Fruit fly (Drosophila melanogaster) whole organism, embryonic: ENCODE measurements around the gene CG7806.
A peak's percentile ranks its signal among the peaks of the same experiment; 100 is the strongest.

ENCODE experiments used
- Atf6 ChIP-seq: fragments of 200-800 bp; sonication (Bioruptor generic); IDR thresholded peaks from 2 replicates; pipeline ENCODE4 v1.3.6; 2022; ENCODE audit warnings: missing biosample characterization, missing genetic modification characterization
- CG10147 ChIP-seq: fragments of 200-800 bp; sonication (Bioruptor generic); optimal IDR thresholded peaks from 2 replicates; lab custom pipeline; 2019; ENCODE audit warnings: missing biosample characterization, mild to moderate bottlenecking, missing genetic modification characterization, moderate library complexity
- CG15696 ChIP-seq: fragments of 200-800 bp; sonication (Bioruptor generic); optimal IDR thresholded peaks from 2 replicates; lab custom pipeline; 2019; ENCODE audit warnings: missing biosample characterization, mild to moderate bottlenecking, missing genetic modification characterization, moderate library complexity
- CG16779 ChIP-seq: fragments of 200-800 bp; sonication (Bioruptor generic); IDR thresholded peaks from 2 replicates; pipeline ENCODE4 v1.3.6; 2022; ENCODE audit warnings: missing biosample characterization, missing genetic modification characterization
- CG18599 ChIP-seq: fragments of 200-800 bp; sonication (Bioruptor generic); optimal IDR thresholded peaks from 3 replicates; lab custom pipeline; 2017; ENCODE audit warnings: missing biosample characterization, missing genetic modification characterization, mild to moderate bottlenecking, moderate library complexity, missing genetic modification reagents
- CG18764 ChIP-seq: fragments of 200-800 bp; sonication (Bioruptor generic); optimal IDR thresholded peaks from 3 replicates; lab custom pipeline; 2016; ENCODE audit warnings: missing biosample characterization, missing genetic modification characterization
- CG2678 ChIP-seq: fragments of 200-800 bp; sonication (Bioruptor generic); optimal IDR thresholded peaks from 3 replicates; lab custom pipeline; 2019; ENCODE audit warnings: missing biosample characterization, mild to moderate bottlenecking, missing genetic modification characterization, moderate library complexity
- CG33213 ChIP-seq: fragments of 200-800 bp; sonication (Bioruptor generic); optimal IDR thresholded peaks from 3 replicates; lab custom pipeline; 2016; ENCODE audit warnings: missing biosample characterization, missing genetic modification characterization
- CG34376 ChIP-seq: fragments of 200-800 bp; sonication (Bioruptor generic); optimal IDR thresholded peaks from 2 replicates; lab custom pipeline; 2018; ENCODE audit warnings: missing biosample characterization, mild to moderate bottlenecking, missing genetic modification characterization
- CG34422 ChIP-seq: fragments of 200-800 bp; sonication (Bioruptor generic); IDR thresholded peaks from 3 replicates; pipeline ENCODE4 v1.3.6; 2022; ENCODE audit warnings: missing biosample characterization, missing genetic modification characterization
- CG43689 ChIP-seq: fragments of 200-800 bp; sonication (Bioruptor generic); IDR thresholded peaks from 2 replicates; pipeline ENCODE4 v1.3.6; 2022; ENCODE audit warnings: missing biosample characterization, missing genetic modification characterization
- CG4404 ChIP-seq: fragments of 200-800 bp; sonication (Bioruptor generic); IDR thresholded peaks from 2 replicates; pipeline ENCODE4 v1.3.6; 2022; ENCODE audit warnings: missing biosample characterization, missing genetic modification characterization
- CG4730 ChIP-seq: fragments of 200-800 bp; sonication (Bioruptor generic); IDR thresholded peaks from 2 replicates; pipeline ENCODE4 v1.3.6; 2022; ENCODE audit warnings: missing biosample characterization, missing genetic modification characterization
- CG6765 ChIP-seq: fragments of 200-800 bp; sonication (Bioruptor generic); optimal IDR thresholded peaks from 3 replicates; lab custom pipeline; 2017; ENCODE audit warnings: missing biosample characterization, mild to moderate bottlenecking, missing genetic modification characterization
- CG7357 ChIP-seq: fragments of 200-800 bp; sonication (Bioruptor generic); IDR thresholded peaks from 3 replicates; pipeline ENCODE4 v1.3.6; 2022; ENCODE audit warnings: missing biosample characterization, missing genetic modification characterization
- CG7745 ChIP-seq: fragments of 200-800 bp; sonication (Bioruptor generic); optimal IDR thresholded peaks from 2 replicates; lab custom pipeline; 2018; ENCODE audit warnings: missing biosample characterization, mild to moderate bottlenecking, missing genetic modification characterization, moderate library complexity
- CG7786 ChIP-seq: fragments of 200-800 bp; sonication (Bioruptor generic); optimal IDR thresholded peaks from 2 replicates; lab custom pipeline; 2016; ENCODE audit warnings: missing biosample characterization, missing genetic modification characterization
- CG7987 ChIP-seq: fragments of 200-800 bp; sonication (Bioruptor generic); optimal IDR thresholded peaks from 2 replicates; lab custom pipeline; 2018; ENCODE audit warnings: missing biosample characterization, mild to moderate bottlenecking, missing genetic modification characterization, moderate library complexity
- CG9817 ChIP-seq: fragments of 200-800 bp; sonication (Bioruptor generic); optimal IDR thresholded peaks from 2 replicates; lab custom pipeline; 2018; ENCODE audit warnings: missing biosample characterization, mild to moderate bottlenecking, missing genetic modification characterization, moderate library complexity
- CkIIα-i1 ChIP-seq: fragments of 200-800 bp; sonication (Bioruptor generic); IDR thresholded peaks from 2 replicates; pipeline ENCODE4 v1.3.6; 2022; ENCODE audit warnings: missing biosample characterization, missing genetic modification characterization
- Dbx ChIP-seq: fragments of 200-800 bp; sonication (Bioruptor generic); IDR thresholded peaks from 3 replicates; pipeline ENCODE4 v1.3.6; 2022; ENCODE audit warnings: missing biosample characterization, missing genetic modification characterization
- Dll ChIP-seq: fragments of 200-800 bp; sonication (Bioruptor generic); IDR thresholded peaks from 4 replicates; pipeline ENCODE4 v1.3.6; 2022; ENCODE audit warnings: missing biosample characterization, missing genetic modification characterization; ENCODE audit not compliant: partially characterized antibody
- Elba2 ChIP-seq: fragments of 200-800 bp; sonication (Bioruptor generic); optimal IDR thresholded peaks from 3 replicates; lab custom pipeline; 2016; ENCODE audit warnings: missing biosample characterization, missing genetic modification characterization
- Fer2 ChIP-seq: fragments of 200-800 bp; sonication (Bioruptor generic); optimal IDR thresholded peaks from 2 replicates; lab custom pipeline; 2018; ENCODE audit warnings: missing biosample characterization, mild to moderate bottlenecking, missing genetic modification characterization, moderate library complexity
- Hr78 ChIP-seq, 2 experiments: fragments of 200-800 bp in 1 of 2; fragments of >200 bp in 1 of 2; sonication (Bioruptor generic) in 1 of 2; optimal IDR thresholded peaks; 2 replicates each; lab custom pipeline; 2017 to 2019; ENCODE audit warnings: missing biosample characterization in 2 of 2, missing genetic modification characterization in 2 of 2, mild to moderate bottlenecking in 1 of 2, moderate library complexity in 1 of 2
- Kr ChIP-seq: fragments of 200-800 bp; sonication (Bioruptor generic); optimal IDR thresholded peaks from 2 replicates; lab custom pipeline; 2017; ENCODE audit warnings: missing biosample characterization, mild to moderate bottlenecking, missing genetic modification characterization
- Lim3 ChIP-seq: fragments of 200-800 bp; sonication (Bioruptor generic); IDR thresholded peaks from 2 replicates; pipeline ENCODE4 v1.3.6; 2022; ENCODE audit warnings: missing biosample characterization, missing genetic modification characterization
- Scr ChIP-seq: fragments of 200-800 bp; sonication (Bioruptor generic); IDR thresholded peaks from 2 replicates; pipeline ENCODE4 v1.3.6; 2022; ENCODE audit warnings: missing biosample characterization, missing genetic modification characterization; ENCODE audit not compliant: partially characterized antibody
- Taf1 ChIP-seq: fragments of 200-800 bp; sonication (Bioruptor generic); IDR thresholded peaks from 2 replicates; pipeline ENCODE4 v1.3.6; 2022; ENCODE audit warnings: missing biosample characterization, missing genetic modification characterization
- ac ChIP-seq: fragments of 200-800 bp; sonication (Bioruptor generic); optimal IDR thresholded peaks from 3 replicates; lab custom pipeline; 2017; ENCODE audit warnings: missing biosample characterization, mild to moderate bottlenecking, missing genetic modification characterization
- ato ChIP-seq: fragments of 200-800 bp; sonication (Bioruptor generic); IDR thresholded peaks from 2 replicates; pipeline ENCODE4 v1.3.6; 2022; ENCODE audit warnings: missing biosample characterization, missing genetic modification characterization; ENCODE audit not compliant: partially characterized antibody
- dysf ChIP-seq: fragments of 200-800 bp; sonication (Bioruptor generic); IDR thresholded peaks from 3 replicates; pipeline ENCODE4 v1.3.6; 2022; ENCODE audit warnings: missing biosample characterization, missing genetic modification characterization
- esg ChIP-seq: fragments of 200-800 bp; sonication (Bioruptor generic); conservative IDR thresholded peaks from 2 replicates; pipeline ENCODE4 v1.3.6; 2022; ENCODE audit warnings: missing biosample characterization, missing genetic modification characterization
- ewg ChIP-seq: fragments of 200-800 bp; sonication (Bioruptor generic); optimal IDR thresholded peaks from 3 replicates; lab custom pipeline; 2017; ENCODE audit warnings: mild to moderate bottlenecking, missing biosample characterization, missing genetic modification reagents, missing genetic modification characterization
- grau ChIP-seq: fragments of 200-800 bp; optimal IDR thresholded peaks from 3 replicates; lab custom pipeline; 2019; ENCODE audit warnings: missing biosample characterization, mild to moderate bottlenecking, missing genetic modification characterization, moderate library complexity
- gro ChIP-seq: fragments of 200-800 bp; sonication (Bioruptor generic); optimal IDR thresholded peaks from 2 replicates; lab custom pipeline; 2016; ENCODE audit warnings: missing biosample characterization, missing genetic modification characterization
- h ChIP-seq: fragments of >200 bp; optimal IDR thresholded peaks from 2 replicates; lab custom pipeline; 2017
- kni ChIP-seq: fragments of 200-800 bp; sonication (Bioruptor generic); optimal IDR thresholded peaks from 3 replicates; lab custom pipeline; 2017; ENCODE audit warnings: mild to moderate bottlenecking, missing biosample characterization, missing genetic modification reagents, missing genetic modification characterization
- lmd ChIP-seq: fragments of 200-800 bp; sonication (Bioruptor generic); IDR thresholded peaks from 2 replicates; pipeline ENCODE4 v1.3.6; 2022; ENCODE audit warnings: missing biosample characterization, missing genetic modification characterization
- mam ChIP-seq: fragments of 200-800 bp; sonication (Bioruptor generic); optimal IDR thresholded peaks from 3 replicates; lab custom pipeline; 2016; ENCODE audit warnings: missing biosample characterization, missing genetic modification characterization
- nerfin-1 ChIP-seq: fragments of 200-800 bp; sonication (Bioruptor generic); optimal IDR thresholded peaks from 3 replicates; lab custom pipeline; 2019; ENCODE audit warnings: missing biosample characterization, mild to moderate bottlenecking, missing genetic modification characterization, moderate library complexity
- nom ChIP-seq: fragments of 200-800 bp; sonication (Bioruptor generic); optimal IDR thresholded peaks from 2 replicates; lab custom pipeline; 2017; ENCODE audit warnings: missing biosample characterization, missing genetic modification characterization, mild to moderate bottlenecking, moderate library complexity, missing genetic modification reagents
- pan ChIP-seq, 4 experiments: fragments of >200 bp in 3 of 4; fragments of 200-800 bp in 1 of 4; sonication (Bioruptor generic) in 1 of 4; optimal IDR thresholded peaks in 3 of 4; IDR thresholded peaks in 1 of 4; 2 replicates each; pipeline versions ENCODE4 v1.3.6 to Lab custom; 2017 to 2022; ENCODE audit warnings: missing biosample characterization in 2 of 4, missing genetic modification characterization in 2 of 4, mixed read lengths in 1 of 4
- pnt ChIP-seq: fragments of 200-800 bp; sonication (Bioruptor generic); optimal IDR thresholded peaks from 3 replicates; lab custom pipeline; 2016; ENCODE audit warnings: missing biosample characterization, missing genetic modification characterization
- psq ChIP-seq: fragments of 200-800 bp; sonication (Bioruptor generic); optimal IDR thresholded peaks from 2 replicates; lab custom pipeline; 2017; ENCODE audit warnings: missing biosample characterization, missing genetic modification characterization
- run ChIP-seq: fragments of 200-800 bp; sonication (Bioruptor generic); optimal IDR thresholded peaks from 3 replicates; lab custom pipeline; 2018; ENCODE audit warnings: missing biosample characterization, mild to moderate bottlenecking, missing genetic modification characterization
- sug ChIP-seq: fragments of 200-800 bp; optimal IDR thresholded peaks from 2 replicates; lab custom pipeline; 2019; ENCODE audit warnings: missing biosample characterization, mild to moderate bottlenecking, missing genetic modification characterization, moderate library complexity
- tll ChIP-seq, 2 experiments: fragments of 200-800 bp in 1 of 2; fragments of >200 bp in 1 of 2; sonication (Bioruptor generic) in 1 of 2; optimal IDR thresholded peaks; 2 replicates each; lab custom pipeline; 2017 to 2019; ENCODE audit warnings: missing biosample characterization in 2 of 2, missing genetic modification characterization in 2 of 2, mild to moderate bottlenecking in 1 of 2, moderate library complexity in 1 of 2
- ttk ChIP-seq: fragments of 200-800 bp; sonication (Bioruptor generic); IDR thresholded peaks from 2 replicates; pipeline ENCODE4 v2.1.2; 2022; ENCODE audit warnings: missing biosample characterization, missing genetic modification characterization
- zen2 ChIP-seq: fragments of 200-800 bp; sonication (Bioruptor generic); IDR thresholded peaks from 3 replicates; pipeline ENCODE4 v1.3.6; 2022; ENCODE audit warnings: missing biosample characterization, missing genetic modification characterization; ENCODE audit not compliant: partially characterized antibody

CG7806 gene

DNA sequence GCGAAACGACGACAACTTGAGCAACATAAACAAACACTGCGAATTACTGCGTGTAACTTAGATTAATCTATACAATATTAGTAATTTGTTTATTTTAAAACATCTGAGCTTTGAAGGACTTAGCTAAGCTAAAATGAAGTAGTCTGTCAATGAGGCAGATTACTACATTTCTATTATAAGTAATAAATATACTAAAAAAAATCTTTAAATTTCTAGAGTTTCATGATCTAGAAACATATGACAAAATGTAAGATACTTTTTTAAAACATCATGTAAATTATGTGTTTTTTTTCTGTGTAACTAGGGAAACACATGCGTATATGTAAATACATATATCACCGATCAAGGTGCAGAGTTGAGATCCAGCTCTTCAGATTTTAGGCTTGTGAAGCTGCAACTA, 45.1 kb upstream of the CG7806 start (continued):
- TF ChIP-seq nom (GFP tag; lab: Kevin White, UChicago) (peak; percentile 62), pnt (GFP tag; lab: Kevin White, UChicago) (no peak), Lim3 (GFP tag; lab: Robert Waterston, UW) (peak; percentile 54; the same call in 1 of the 2 replicates), Scr (GFP tag; lab: Robert Waterston, UW) (no peak), CG7786 (GFP tag; lab: Kevin White, UChicago) (no peak), CG4404 (GFP tag; lab: Robert Waterston, UW) (no peak), Fer2 (tag; lab: Kevin White, UChicago) (peak; percentile 20), h (lab: Kevin White, UChicago) (no peak), tll (GFP tag; optimal IDR thresholded peaks at IDR 0.05; lab: Kevin White, UChicago) (no peak), CG7987 (GFP tag; lab: Kevin White, UChicago) (no peak), lmd (GFP tag; lab: Robert Waterston, UW) (peak; percentile 66), ewg (GFP tag; lab: Kevin White, UChicago) (no peak), pan (optimal IDR thresholded peaks at IDR 0.05; lab: Kevin White, UChicago) (no peak), pan (GFP tag; optimal IDR thresholded peaks at IDR 0.05 in 1 of 2, IDR thresholded peaks at IDR 0.05 in 1 of 2) (peak in 1 of 2 experiments; percentile 74), CkIIα-i1 (GFP tag; lab: Robert Waterston, UW) (no peak), CG18599 (GFP tag; lab: Kevin White, UChicago) (peak; percentile 52), Hr78 (GFP tag; optimal IDR thresholded peaks at IDR 0.05; lab: Kevin White, UChicago) (peak in 1 of 2 experiments; percentile 10), zen2 (no peak), CG4730 (GFP tag; lab: Robert Waterston, UW) (no peak), grau (tag; lab: Kevin White, UChicago) (peak; percentile 53), CG16779 (GFP tag; lab: Robert Waterston, UW) (no peak), kni (GFP tag; lab: Kevin White, UChicago) (no peak), CG9817 (tag; lab: Kevin White, UChicago) (peak; percentile 7), CG34376 (GFP tag; lab: Kevin White, UChicago) (no peak), CG7745 (tag; lab: Kevin White, UChicago) (no peak), CG43689 (GFP tag; lab: Robert Waterston, UW) (no peak), Elba2 (GFP tag; lab: Kevin White, UChicago) (no peak), gro (GFP tag; lab: Kevin White, UChicago) (no peak), mam (GFP tag; lab: Kevin White, UChicago) (no peak), CG15696 (tag; lab: Kevin White, UChicago) (no peak), ttk (GFP tag; lab: Robert Waterston, UW) (peak; percentile 25; the same call in 1 of the 2 replicates), psq (GFP tag; lab: Kevin White, UChicago) (no peak), Dbx (GFP tag; lab: Robert Waterston, UW) (no peak), CG18764 (GFP tag; lab: Kevin White, UChicago) (no peak), Taf1 (GFP tag; lab: Robert Waterston, UW) (no peak), nerfin-1 (peak; percentile 66), dysf (GFP tag; lab: Robert Waterston, UW) (peak; percentile 61; the same call in 2 of the 3 replicates), CG6765 (GFP tag; lab: Kevin White, UChicago) (peak; percentile 31), ac (GFP tag; lab: Kevin White, UChicago) (no peak), esg (GFP tag; lab: Robert Waterston, UW) (peak; percentile 54), Atf6 (GFP tag; lab: Robert Waterston, UW) (peak; percentile 36; the same call in 1 of the 2 replicates), run (tag; lab: Kevin White, UChicago) (peak; percentile 76), CG34422 (0 out of 3 replicates have a peak, but pooled peaks have one; percentile 34), CG10147 (GFP tag; lab: Kevin White, UChicago) (peak; percentile 58), CG2678 (peak; percentile 85), CG33213 (GFP tag; lab: Kevin White, UChicago) (no peak), Kr (no peak), CG7357 (no peak), ato (GFP tag; lab: Robert Waterston, UW) (no peak), sug (tag; lab: Kevin White, UChicago) (peak; percentile 11), Dll (GFP tag; lab: Robert Waterston, UW) (no peak)
